Worm (Caenorhabditis elegans): ENCODE data around the gene Y53C12B.7.
A peak's percentile ranks its signal among the peaks of the same experiment; 100 is the strongest.

Y53C12B.7 gene

ce11 chrII:9716417-9717039 is 36.5 kb downstream of the Y53C12B.7 start, which contains the start of gene wee-1.3 (continued):
- TF ChIP-seq die-1 (tag; optimal IDR thresholded peaks at IDR 0.05) (no peak), lin-54 (GFP tag; optimal IDR thresholded peaks at IDR 0.05) (peak; percentile 98), snpc-4 (GFP tag; optimal IDR thresholded peaks at IDR 0.05) (no peak), snpc-4 (tag; optimal IDR thresholded peaks at IDR 0.05) (peak in 3 of 4 experiments; percentile 8 to 46 (median 45)), nfyb-1 (GFP tag; IDR thresholded peaks at IDR 0.05) (peak; percentile 44; the same call in 1 of the 2 replicates), B0261.1 (tag; optimal IDR thresholded peaks at IDR 0.05) (no peak), efl-1 (GFP tag; optimal IDR thresholded peaks at IDR 0.05) (peak; percentile 92), repo-1 (tag; optimal IDR thresholded peaks at IDR 0.05) (no peak), fkh-3 (tag; optimal IDR thresholded peaks at IDR 0.05) (no peak), pha-4 (tag; optimal IDR thresholded peaks at IDR 0.05) (no peak), nhr-80 (tag; optimal IDR thresholded peaks at IDR 0.05) (peak; percentile 9), C17E4.6 (GFP tag; IDR thresholded peaks at IDR 0.05) (no peak), F33H1.4 (GFP tag; IDR thresholded peaks at IDR 0.05) (peak; percentile 54), xnd-1 (tag; optimal IDR thresholded peaks at IDR 0.05) (peak; percentile 19), madf-6 (GFP tag; IDR thresholded peaks at IDR 0.05) (peak; percentile 78), hrde-1 (tag; optimal IDR thresholded peaks at IDR 0.05; ENCODE audit: borderline replicate concordance) (no peak), ceh-79 (tag; optimal IDR thresholded peaks at IDR 0.05) (no peak), dpff-1 (tag; optimal IDR thresholded peaks at IDR 0.05) (no peak), nfya-2 (GFP tag; IDR thresholded peaks at IDR 0.05) (no peak), B0035.1 (tag; optimal IDR thresholded peaks at IDR 0.05) (no peak), ccch-3 (GFP tag; optimal IDR thresholded peaks at IDR 0.05) (no peak), nhr-27 (tag; optimal IDR thresholded peaks at IDR 0.05) (no peak), ets-4 (GFP tag; optimal IDR thresholded peaks at IDR 0.05) (no peak), zim-3 (tag; optimal IDR thresholded peaks at IDR 0.05) (no peak), ztf-25 (GFP tag; IDR thresholded peaks at IDR 0.05) (no peak), madf-3 (GFP tag; IDR thresholded peaks at IDR 0.05) (no peak), dox-1 (GFP tag; IDR thresholded peaks at IDR 0.05) (peak; percentile 65), F22D6.2 (tag; optimal IDR thresholded peaks at IDR 0.05) (no peak), K11D2.4 (GFP tag; IDR thresholded peaks at IDR 0.05) (no peak), unc-62 (GFP tag; optimal IDR thresholded peaks at IDR 0.05) (no peak), ceh-91 (GFP tag; IDR thresholded peaks at IDR 0.05) (peak; percentile 48; the same call in 1 of the 2 replicates), egl-18 (GFP tag; IDR thresholded peaks at IDR 0.05) (no peak), hlh-12 (tag; optimal IDR thresholded peaks at IDR 0.05) (no peak), tbp1 (GFP tag; optimal IDR thresholded peaks at IDR 0.05) (peak; percentile 59), Y79H2A.3 (GFP tag; conservative IDR thresholded peaks at IDR 0.05) (no peak), akir-1 (GFP tag; optimal IDR thresholded peaks at IDR 0.05) (no peak), nfya-1 (tag; optimal IDR thresholded peaks at IDR 0.05; ENCODE audit: borderline replicate concordance, insufficient read depth) (no peak), let-607 (tag; optimal IDR thresholded peaks at IDR 0.05) (peak in 1 of 2 experiments; percentile 18), bed-2 (GFP tag; IDR thresholded peaks at IDR 0.05) (no peak), F23B12.7 (tag; optimal IDR thresholded peaks at IDR 0.05; ENCODE audit: insufficient read depth) (peak; percentile 26), F37B4.10 (GFP tag; IDR thresholded peaks at IDR 0.05) (no peak), T26A5.8 (tag; optimal IDR thresholded peaks at IDR 0.05) (no peak), lin-26 (GFP tag; IDR thresholded peaks at IDR 0.05) (no peak), T07F8.4 (tag; optimal IDR thresholded peaks at IDR 0.05) (no peak), ceh-27 (GFP tag; optimal IDR thresholded peaks at IDR 0.05) (peak; percentile 48), hsf-1 (GFP tag; IDR thresholded peaks at IDR 0.05) (no peak), ceh-40 (GFP tag; IDR thresholded peaks at IDR 0.05) (no peak), cebp-1 (GFP tag; IDR thresholded peaks at IDR 0.05) (no peak), cebp-1 (tag; optimal IDR thresholded peaks at IDR 0.05) (peak; percentile 56)

Measured in whole organism, young adult.